Fruit fly (Drosophila melanogaster): ENCODE data around the gene CG18249.

The CG18249 gene

DNA sequence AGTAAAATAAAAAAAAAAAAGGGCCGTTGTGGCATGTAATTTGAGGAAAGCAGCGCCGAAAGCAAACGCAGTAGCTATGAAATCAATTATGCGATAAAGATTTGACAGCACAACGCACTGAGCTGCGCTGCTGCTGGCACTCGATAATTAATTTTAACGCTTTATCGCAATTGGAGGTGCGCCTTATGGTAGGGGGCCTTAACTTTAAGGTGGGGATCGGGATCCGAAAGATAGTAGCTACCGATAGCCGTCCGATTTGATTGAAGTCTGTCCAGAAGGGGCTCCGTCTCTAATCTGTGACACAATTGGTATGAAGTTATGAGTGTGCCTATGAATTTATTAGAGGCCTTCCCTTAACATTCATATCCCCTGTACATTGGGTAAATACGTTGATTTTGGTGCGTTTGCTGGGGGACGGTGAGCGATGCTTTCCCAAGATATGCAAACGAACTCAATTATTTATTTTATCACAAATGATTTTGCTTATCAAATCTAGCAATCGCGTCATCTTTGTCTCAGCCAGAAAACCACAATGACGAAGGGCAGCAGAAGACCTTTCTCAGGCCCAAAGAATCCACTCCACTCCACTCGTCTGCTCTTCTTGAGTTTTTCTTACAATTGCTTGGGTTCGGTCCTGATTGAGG is 11.4 kb upstream of the CG18249 start (continued):
- TF ChIP-seq Adf1 (GFP tag; IDR thresholded peaks at IDR 0.05): peak; percentile 43; the same call in 1 of the 2 replicates
- TF ChIP-seq Lim3 (GFP tag; IDR thresholded peaks at IDR 0.05): peak; percentile 92; the same call in 1 of the 2 replicates
- TF ChIP-seq CG10543 (GFP tag; optimal IDR thresholded peaks at IDR 0.05): peak; percentile 4
- TF ChIP-seq sd (tag; optimal IDR thresholded peaks at IDR 0.05): peak; percentile 55
- peak in 1 of 2 experiments; percentile 43 for TF ChIP-seq Pdp1 (GFP tag; optimal IDR thresholded peaks at IDR 0.05)
- no peak for TF ChIP-seq CG10565 (GFP tag; optimal IDR thresholded peaks at IDR 0.05)
- TF ChIP-seq CG10321 (GFP tag; IDR thresholded peaks at IDR 0.05): no peak
- TF ChIP-seq Bdp1 (GFP tag; optimal IDR thresholded peaks at IDR 0.05): no peak
- TF ChIP-seq lab (GFP tag; optimal IDR thresholded peaks at IDR 0.05): peak; percentile 54
- TF ChIP-seq CG7745 (tag; optimal IDR thresholded peaks at IDR 0.05): peak; percentile 14
- peak; percentile 74 for TF ChIP-seq crol (GFP tag; IDR thresholded peaks at IDR 0.05)
- no peak for TF ChIP-seq CG11696 (GFP tag; IDR thresholded peaks at IDR 0.05)
- no peak for TF ChIP-seq btn (GFP tag; optimal IDR thresholded peaks at IDR 0.05)
- TF ChIP-seq CG8765 (GFP tag; IDR thresholded peaks at IDR 0.05): no peak
- TF ChIP-seq D19B (GFP tag; optimal IDR thresholded peaks at IDR 0.05): no peak
- TF ChIP-seq ewg (GFP tag; optimal IDR thresholded peaks at IDR 0.05): no peak
- TF ChIP-seq GATAe (GFP tag; conservative IDR thresholded peaks at IDR 0.05): peak; percentile 88
- TF ChIP-seq sens-2 (GFP tag; IDR thresholded peaks at IDR 0.05): 0 out of 2 replicates have a peak, but pooled peaks have one; percentile 4
- TF ChIP-seq da (GFP tag; optimal IDR thresholded peaks at IDR 0.05): no peak
- peak; percentile 100 for TF ChIP-seq grn (GFP tag; optimal IDR thresholded peaks at IDR 0.05)
- peak; percentile 43 for TF ChIP-seq salm (tag; optimal IDR thresholded peaks at IDR 0.05)

DNA sequence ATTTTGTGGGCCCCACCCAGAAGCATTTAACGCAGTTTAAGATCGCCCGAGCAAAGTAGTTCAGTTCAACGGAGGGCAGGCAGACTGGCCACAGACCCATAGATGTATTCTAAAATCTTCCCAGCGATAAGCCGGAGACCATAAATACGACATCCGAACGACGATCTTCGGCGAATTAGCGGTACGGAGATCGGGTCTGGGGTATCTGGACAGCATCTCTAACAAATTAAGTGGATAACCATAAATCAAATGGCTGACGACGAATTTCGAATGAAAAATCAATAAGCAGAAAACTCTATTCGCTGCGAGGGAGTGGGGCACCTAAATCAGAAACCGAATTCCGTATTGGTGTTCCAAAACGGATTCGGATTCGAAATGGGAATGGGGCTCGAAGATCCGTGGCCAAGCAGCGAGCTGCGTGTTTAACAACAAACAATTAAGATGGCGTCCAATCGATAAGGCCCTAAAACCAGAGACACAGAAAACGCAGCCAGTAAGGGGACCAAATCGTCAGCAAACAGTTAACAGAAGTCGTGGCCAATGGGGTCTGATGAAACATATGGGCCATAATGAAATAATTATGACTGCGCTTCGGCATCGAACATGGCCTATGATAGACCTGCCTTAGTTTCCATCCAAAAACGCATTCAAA is 9.0 kb upstream of the CG18249 start:
- TF ChIP-seq chinmo (GFP tag; IDR thresholded peaks at IDR 0.05; ENCODE audit: partially characterized antibody): no peak
- no peak for TF ChIP-seq CG3838 (GFP tag; optimal IDR thresholded peaks at IDR 0.05)
- TF ChIP-seq pzg (GFP tag; optimal IDR thresholded peaks at IDR 0.05): no peak
- TF ChIP-seq dysf (GFP tag; IDR thresholded peaks at IDR 0.05): no peak
- TF ChIP-seq CG17385 (GFP tag; optimal IDR thresholded peaks at IDR 0.05): no peak
- no peak for TF ChIP-seq Rx (GFP tag; IDR thresholded peaks at IDR 0.05)
- no peak for TF ChIP-seq CG8765 (GFP tag; IDR thresholded peaks at IDR 0.05)
- TF ChIP-seq cg (GFP tag; optimal IDR thresholded peaks at IDR 0.05): no peak
- no peak for TF ChIP-seq psq (GFP tag; optimal IDR thresholded peaks at IDR 0.05)
- no peak for TF ChIP-seq ab (GFP tag; optimal IDR thresholded peaks at IDR 0.05)
- TF ChIP-seq tx (GFP tag; optimal IDR thresholded peaks at IDR 0.05): no peak
- no peak for TF ChIP-seq CG17612 (GFP tag; IDR thresholded peaks at IDR 0.05)
- TF ChIP-seq CG5245 (GFP tag; optimal IDR thresholded peaks at IDR 0.05): no peak
- 0 out of 2 replicates have a peak, but pooled peaks have one; percentile 22 for TF ChIP-seq onecut (GFP tag; IDR thresholded peaks at IDR 0.05)
- no peak for TF ChIP-seq CG8089 (GFP tag; optimal IDR thresholded peaks at IDR 0.05)
- TF ChIP-seq ssp (GFP tag; IDR thresholded peaks at IDR 0.05): no peak
- TF ChIP-seq CG17359 (tag; optimal IDR thresholded peaks at IDR 0.05): no peak
- peak; percentile 57 for TF ChIP-seq kni (GFP tag; optimal IDR thresholded peaks at IDR 0.05)
- TF ChIP-seq Nf-YB (GFP tag; optimal IDR thresholded peaks at IDR 0.05): peak; percentile 83
- TF ChIP-seq chm (GFP tag; IDR thresholded peaks at IDR 0.05): no peak
- TF ChIP-seq CG13894 (tag; optimal IDR thresholded peaks at IDR 0.05): peak; percentile 65
- TF ChIP-seq sens (GFP tag): peak; percentile 12
- peak; percentile 48 for TF ChIP-seq Nf-YC (tag; optimal IDR thresholded peaks at IDR 0.05)
- TF ChIP-seq CoRest (tag; optimal IDR thresholded peaks at IDR 0.05): no peak
- TF ChIP-seq dimm (GFP tag; IDR thresholded peaks at IDR 0.05): no peak
- no peak for TF ChIP-seq Lim3 (GFP tag; IDR thresholded peaks at IDR 0.05)
- TF ChIP-seq CG18619 (GFP tag; optimal IDR thresholded peaks at IDR 0.05): no peak
- no peak for TF ChIP-seq CG43689 (GFP tag; IDR thresholded peaks at IDR 0.05)
- TF ChIP-seq abd-A (tag; optimal IDR thresholded peaks at IDR 0.05): peak; percentile 29
- TF ChIP-seq her (GFP tag; optimal IDR thresholded peaks at IDR 0.05): no peak
